Fruit fly (Drosophila melanogaster) S2 (cell line): ENCODE data around the gene THADA.

ENCODE experiments used
- CG8478 ChIP-seq: fragments of >200 bp; optimal IDR thresholded peaks from 2 replicates; lab custom pipeline; 2018
- CTCF ChIP-seq, 2 experiments: fragments of >200 bp; optimal IDR thresholded peaks; 2 replicates each; lab custom pipeline; 2018

DNA sequence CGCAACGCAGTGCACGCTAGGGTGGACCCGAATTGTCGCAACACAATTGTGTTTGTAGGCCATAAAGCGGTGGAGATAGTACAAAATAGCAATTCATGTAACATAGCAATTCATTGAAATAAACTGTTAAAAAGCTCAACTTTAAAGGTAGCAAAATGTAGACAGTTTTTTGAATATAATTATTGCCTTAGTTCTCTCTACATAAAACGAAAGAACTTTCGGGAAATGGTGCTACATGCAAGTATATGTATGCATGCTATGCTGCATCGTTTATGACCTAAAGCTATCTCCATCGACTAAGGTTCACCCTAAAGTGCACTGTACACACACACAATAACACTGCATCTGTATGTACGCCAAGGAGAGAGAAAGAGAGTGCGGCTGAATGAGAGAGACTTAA, 9.7 kb upstream of the THADA start:
- TF ChIP-seq CG8478 (no peak), CTCF (optimal IDR thresholded peaks at IDR 0.05; lab: Kevin White, UChicago) (no peak)
